Worm (Caenorhabditis elegans) whole organism, mixed stage, embryonic: Measurements from ENCODE around the gene F41H10.4.

Source experiments
- M03D4.4 ChIP-seq: sonication (generic microtip); optimal IDR thresholded peaks from 2 replicates; lab custom pipeline; 2017; ENCODE audit warnings: mild to moderate bottlenecking, missing genetic modification characterization, missing compliant biosample characterization
- blmp-1 ChIP-seq: fragments of 150-350 bp; optimal IDR thresholded peaks from 2 replicates; lab custom pipeline; 2014; ENCODE audit warnings: missing biosample characterization, missing genetic modification characterization
- ceh-39 ChIP-seq: fragments of 150-350 bp; optimal IDR thresholded peaks from 2 replicates; lab custom pipeline; 2014; ENCODE audit warnings: missing biosample characterization, missing genetic modification characterization
- ceh-43 ChIP-seq: fragments of 200-800 bp; sonication (Bioruptor generic); optimal IDR thresholded peaks from 2 replicates; lab custom pipeline; 2018; ENCODE audit warnings: mild to moderate bottlenecking, missing genetic modification characterization, moderate library complexity, missing compliant biosample characterization
- ceh-83 ChIP-seq: fragments of 200-800 bp; sonication (Bioruptor generic); optimal IDR thresholded peaks from 2 replicates; lab custom pipeline; 2018; ENCODE audit warnings: mild to moderate bottlenecking, missing genetic modification characterization, missing compliant biosample characterization
- ces-1 ChIP-seq: fragments of 150-350 bp; optimal IDR thresholded peaks from 2 replicates; lab custom pipeline; 2014; ENCODE audit warnings: missing biosample characterization, missing genetic modification reagents, missing genetic modification characterization
- cnd-1 ChIP-seq: fragments of 200-800 bp; sonication (Bioruptor generic); optimal IDR thresholded peaks from 2 replicates; lab custom pipeline; 2018; ENCODE audit warnings: mild to moderate bottlenecking, missing genetic modification characterization, missing compliant biosample characterization
- drap-1 ChIP-seq: fragments of 200-800 bp; sonication (Bioruptor generic); optimal IDR thresholded peaks from 3 replicates; lab custom pipeline; 2018; ENCODE audit warnings: mild to moderate bottlenecking, missing genetic modification characterization, missing compliant biosample characterization
- elt-1 ChIP-seq: sonication (generic microtip); optimal IDR thresholded peaks from 2 replicates; lab custom pipeline; 2017; ENCODE audit warnings: missing genetic modification characterization, mild to moderate bottlenecking, missing compliant biosample characterization, antibody characterized with exemption, moderate library complexity, borderline replicate concordance; ENCODE audit not compliant: insufficient read depth
- flh-1 ChIP-seq: fragments of 200-800 bp; sonication (Bioruptor generic); optimal IDR thresholded peaks from 2 replicates; lab custom pipeline; 2018; ENCODE audit warnings: mild to moderate bottlenecking, missing genetic modification characterization, moderate library complexity, missing compliant biosample characterization
- ham-2 ChIP-seq: fragments of 200-800 bp; sonication (Bioruptor generic); optimal IDR thresholded peaks from 2 replicates; lab custom pipeline; 2018; ENCODE audit warnings: mild to moderate bottlenecking, missing genetic modification characterization, missing compliant biosample characterization
- hlh-1 ChIP-seq: fragments of 150-350 bp; optimal IDR thresholded peaks from 2 replicates; lab custom pipeline; 2014; ENCODE audit warnings: missing biosample characterization, missing genetic modification reagents, missing genetic modification characterization
- lin-32 ChIP-seq: fragments of 200-800 bp; sonication (Bioruptor generic); optimal IDR thresholded peaks from 2 replicates; lab custom pipeline; 2018; ENCODE audit warnings: mild to moderate bottlenecking, missing genetic modification characterization, missing compliant biosample characterization
- lsy-2 ChIP-seq: fragments of 150-350 bp; optimal IDR thresholded peaks from 2 replicates; lab custom pipeline; 2014; ENCODE audit warnings: missing biosample characterization, missing genetic modification characterization
- mab-5 ChIP-seq: fragments of 150-350 bp; optimal IDR thresholded peaks from 2 replicates; lab custom pipeline; 2014; ENCODE audit warnings: missing biosample characterization, missing genetic modification characterization
- mls-2 ChIP-seq: sonication (generic microtip); optimal IDR thresholded peaks from 2 replicates; lab custom pipeline; 2016; ENCODE audit warnings: mild to moderate bottlenecking, missing genetic modification characterization, moderate library complexity, missing compliant biosample characterization
- nhr-12 ChIP-seq: fragments of 150-350 bp; optimal IDR thresholded peaks from 2 replicates; lab custom pipeline; 2014; ENCODE audit warnings: missing biosample characterization, missing genetic modification characterization
- nhr-2 ChIP-seq: fragments of 150-350 bp; optimal IDR thresholded peaks from 2 replicates; lab custom pipeline; 2014; ENCODE audit warnings: missing biosample characterization, missing genetic modification characterization
- nhr-237 ChIP-seq: fragments of 150-350 bp; optimal IDR thresholded peaks from 2 replicates; lab custom pipeline; 2014; ENCODE audit warnings: missing biosample characterization, missing genetic modification characterization
- nhr-28 ChIP-seq: fragments of 150-350 bp; optimal IDR thresholded peaks from 2 replicates; lab custom pipeline; 2014; ENCODE audit warnings: missing biosample characterization, missing genetic modification characterization
- nhr-76 ChIP-seq: sonication (generic microtip); optimal IDR thresholded peaks from 2 replicates; lab custom pipeline; 2017; ENCODE audit warnings: missing biosample characterization, missing genetic modification characterization
- pha-4 ChIP-seq: fragments of 150-350 bp; optimal IDR thresholded peaks from 2 replicates; lab custom pipeline; 2018; ENCODE audit warnings: missing biosample characterization, missing genetic modification reagents, missing genetic modification characterization
- sem-2 ChIP-seq: fragments of 200-800 bp; sonication (Bioruptor generic); optimal IDR thresholded peaks from 2 replicates; lab custom pipeline; 2018; ENCODE audit warnings: mild to moderate bottlenecking, missing genetic modification characterization, missing compliant biosample characterization
- snpc-4 ChIP-seq: fragments of 150-350 bp; optimal IDR thresholded peaks from 2 replicates; lab custom pipeline; 2014; ENCODE audit warnings: missing biosample characterization, missing genetic modification characterization
- sptf-1 ChIP-seq: sonication (generic microtip); optimal IDR thresholded peaks from 2 replicates; lab custom pipeline; 2017; ENCODE audit warnings: mild to moderate bottlenecking, missing genetic modification characterization, moderate library complexity, missing compliant biosample characterization
- unc-62 ChIP-seq: fragments of 150-350 bp; optimal IDR thresholded peaks from 2 replicates; lab custom pipeline; 2014; ENCODE audit warnings: missing biosample characterization, missing genetic modification reagents, missing genetic modification characterization
- zip-8 ChIP-seq: fragments of 150-350 bp; optimal IDR thresholded peaks from 2 replicates; lab custom pipeline; 2014; ENCODE audit warnings: missing biosample characterization, missing genetic modification characterization
- ztf-11 ChIP-seq: fragments of 150-350 bp; optimal IDR thresholded peaks from 2 replicates; lab custom pipeline; 2014; ENCODE audit warnings: missing biosample characterization, missing genetic modification characterization

Gene F41H10.4

DNA sequence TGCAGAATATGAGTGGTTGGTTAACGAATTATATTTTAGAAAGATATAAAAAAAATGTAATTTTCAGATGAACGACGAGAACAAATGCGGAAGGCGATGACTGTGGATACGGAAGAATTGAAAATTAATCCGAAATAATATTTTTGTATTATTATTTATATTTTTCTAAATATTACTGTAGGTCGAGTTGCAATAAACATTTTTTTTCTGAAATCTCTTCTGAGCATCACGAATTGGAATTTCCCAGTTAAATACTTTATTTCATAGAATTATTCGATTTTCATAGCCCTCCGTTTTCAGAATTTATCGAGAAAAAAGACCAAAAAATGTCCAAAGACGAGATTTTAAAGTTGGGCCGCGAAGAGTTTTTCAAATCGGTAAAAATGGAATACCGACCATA, 33.2 kb downstream of the F41H10.4 start, which contains the start of gene ZK616.2:
TSS of gene ZK616.2 (plus strand) at position 301 of the 400 bp plus-strand sequence.
- TF ChIP-seq nhr-2 (no peak), mls-2 (tag; lab: Kevin White, UChicago) (no peak), cnd-1 (tag; lab: Kevin White, UChicago) (no peak), lsy-2 (no peak), drap-1 (GFP tag; lab: Kevin White, UChicago) (no peak), lin-32 (GFP tag; lab: Kevin White, UChicago) (no peak), ceh-43 (GFP tag; lab: Kevin White, UChicago) (no peak)

DNA sequence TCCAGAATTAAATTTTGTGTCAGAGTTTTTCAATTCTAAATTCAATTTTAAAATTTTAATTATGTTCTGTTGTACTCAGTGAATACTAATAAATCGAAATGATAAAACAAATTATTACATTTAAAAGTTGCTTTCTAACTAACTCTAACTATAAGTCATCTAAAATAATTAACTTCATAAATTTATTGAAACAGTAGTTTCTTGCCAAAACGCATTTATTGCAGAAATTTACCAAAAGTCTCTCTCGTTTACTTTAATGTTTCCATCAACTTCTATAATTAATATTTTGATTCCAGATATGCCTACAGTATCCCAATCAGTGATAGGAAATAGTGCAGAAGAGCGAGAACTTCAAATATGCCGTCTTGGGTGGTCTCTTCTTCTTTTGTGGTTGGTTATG, 36.2 kb downstream of the F41H10.4 start, which contains the start of gene ZK616.1:
TSS of gene ZK616.1 (plus strand) at position 301 of the 400 bp plus-strand sequence.
- TF ChIP-seq ceh-43 (GFP tag; lab: Kevin White, UChicago) = no peak

DNA sequence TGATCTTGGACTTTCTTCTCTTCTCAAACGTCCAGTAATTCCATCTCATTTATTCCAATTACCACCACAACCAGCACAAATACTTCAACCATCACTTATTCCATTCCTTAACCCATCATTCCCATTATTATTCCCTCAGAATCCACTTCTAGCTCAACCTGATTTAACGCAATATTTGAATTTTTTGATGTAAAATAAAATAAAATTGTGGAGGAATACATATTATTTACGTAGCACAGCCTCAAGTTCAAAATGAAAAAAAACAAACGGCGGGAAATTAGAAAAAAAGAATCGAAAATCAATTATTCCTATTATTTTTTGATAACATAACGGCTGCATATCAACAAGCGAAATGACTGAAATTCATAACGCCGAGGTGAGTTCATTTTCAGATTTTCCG, 41.0 kb downstream of the F41H10.4 start, which contains the start of gene ZK616.61:
TSS of gene ZK616.61 (plus strand) at position 301 of the 400 bp plus-strand sequence.
- TF ChIP-seq pha-4 (no peak), nhr-12 (tag; lab: Kevin White, UChicago) (no peak), ceh-83 (no peak), nhr-28 (tag; lab: Kevin White, UChicago) (no peak), unc-62 (GFP tag; lab: Kevin White, UChicago) (no peak), hlh-1 (tag; lab: Kevin White, UChicago) (no peak), ham-2 (no peak), lin-32 (GFP tag; lab: Kevin White, UChicago) (no peak), flh-1 (no peak), elt-1 (tag; lab: Kevin White, UChicago) (no peak), ztf-11 (tag; lab: Kevin White, UChicago) (no peak), ceh-39 (tag; lab: Kevin White, UChicago) (no peak), nhr-76 (tag; lab: Kevin White, UChicago) (no peak), nhr-237 (tag; lab: Kevin White, UChicago) (no peak), sptf-1 (tag; lab: Kevin White, UChicago) (no peak)
- TF ChIP-seq, all 35 proteins: peak for 0

DNA sequence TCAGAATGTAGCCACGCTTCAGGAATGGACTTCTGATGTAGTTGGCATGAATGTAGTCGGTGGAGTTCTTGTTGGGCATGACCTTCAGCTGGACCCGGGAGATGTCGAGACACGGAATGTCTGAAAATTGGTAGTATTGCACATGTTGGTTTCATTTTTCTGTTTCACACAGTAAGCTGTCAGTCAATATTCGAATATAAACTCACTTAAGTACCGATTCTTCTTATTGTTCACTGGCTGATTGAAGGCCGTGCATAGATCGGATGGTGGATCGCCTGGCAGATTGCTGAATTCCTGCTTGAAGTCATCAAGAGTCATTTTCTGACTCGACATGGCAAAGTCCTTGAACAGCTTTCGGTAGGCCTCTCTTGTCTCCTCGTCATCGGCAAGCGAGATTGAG, 44.8 kb downstream of the F41H10.4 start:
- TF ChIP-seq flh-1 (no peak), zip-8 (tag; lab: Kevin White, UChicago) (no peak), blmp-1 (tag; lab: Kevin White, UChicago) (no peak), snpc-4 (tag; lab: Kevin White, UChicago) (no peak), sem-2 (GFP tag; lab: Kevin White, UChicago) (no peak), ces-1 (GFP tag; lab: Kevin White, UChicago) (no peak), nhr-28 (tag; lab: Kevin White, UChicago) (no peak), lin-32 (GFP tag; lab: Kevin White, UChicago) (no peak), cnd-1 (tag; lab: Kevin White, UChicago) (no peak), ceh-39 (tag; lab: Kevin White, UChicago) (no peak), M03D4.4 (tag; lab: Kevin White, UChicago) (no peak), nhr-76 (tag; lab: Kevin White, UChicago) (no peak), elt-1 (tag; lab: Kevin White, UChicago) (no peak)

DNA sequence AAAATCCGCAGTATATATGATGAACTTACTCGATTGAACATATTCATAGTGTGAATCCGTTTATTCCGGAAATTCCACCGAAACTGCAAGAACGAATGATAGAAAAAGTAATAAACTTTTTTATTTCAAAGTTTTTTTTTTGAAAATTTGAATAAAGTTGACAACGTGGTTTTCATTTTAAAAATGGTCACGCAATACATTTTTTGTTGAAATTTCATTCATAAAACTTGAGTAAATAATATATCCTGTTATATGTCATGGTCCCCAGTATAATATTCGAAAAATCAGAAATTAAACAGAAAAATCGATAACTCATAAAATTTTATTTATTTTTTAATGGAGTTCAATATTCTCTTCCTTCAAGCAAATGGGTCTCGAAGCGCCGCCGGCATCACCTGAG, 46.8 kb downstream of the F41H10.4 start, which contains the start of gene ZK616.65:
TSS of gene ZK616.65 (minus strand) at position 101 of the 400 bp plus-strand sequence.
- TF ChIP-seq pha-4 = no peak
- no peak for TF ChIP-seq mab-5

DNA sequence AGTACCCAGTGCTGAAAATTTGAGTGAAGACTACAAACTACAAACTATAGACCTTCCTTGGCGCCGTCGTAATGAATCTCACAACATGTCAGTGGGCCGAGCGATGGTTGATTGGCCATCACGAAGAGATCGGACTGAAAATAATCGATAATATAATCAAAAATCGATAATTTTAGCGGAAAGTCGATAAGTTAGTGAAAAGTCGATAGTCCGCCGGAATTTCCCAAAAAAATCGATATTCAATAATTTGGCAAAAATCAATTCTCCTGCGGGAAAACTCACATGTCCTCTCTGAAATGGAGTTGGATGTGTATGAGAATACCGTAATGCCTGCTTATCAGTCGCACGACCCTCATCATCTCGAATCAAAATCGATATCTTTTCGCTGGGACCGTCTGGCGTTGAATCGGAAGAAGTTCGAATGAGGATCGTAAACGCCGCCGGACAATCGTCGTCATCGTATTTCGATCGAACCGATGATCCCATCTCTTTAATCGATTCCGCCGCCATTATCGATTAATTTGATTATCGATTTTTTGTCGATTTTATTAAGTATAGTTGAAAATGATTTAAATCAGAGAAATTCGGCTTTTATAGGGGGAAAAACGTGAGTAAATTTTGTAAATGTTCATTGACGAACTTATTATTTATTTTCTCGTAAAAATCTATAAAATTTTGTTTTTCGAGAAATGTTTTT, 47.4 kb downstream of the F41H10.4 start, which contains the start of gene ZK616.8:
TSS of gene ZK616.8 (minus strand) at position 553 of the 697 bp plus-strand sequence.
- TF ChIP-seq nhr-28 (tag; lab: Kevin White, UChicago) = no peak
- no peak for TF ChIP-seq cnd-1 (tag; lab: Kevin White, UChicago)
